ENCODE assay signal across 5 worm cellular contexts in the genomic region with DNA sequence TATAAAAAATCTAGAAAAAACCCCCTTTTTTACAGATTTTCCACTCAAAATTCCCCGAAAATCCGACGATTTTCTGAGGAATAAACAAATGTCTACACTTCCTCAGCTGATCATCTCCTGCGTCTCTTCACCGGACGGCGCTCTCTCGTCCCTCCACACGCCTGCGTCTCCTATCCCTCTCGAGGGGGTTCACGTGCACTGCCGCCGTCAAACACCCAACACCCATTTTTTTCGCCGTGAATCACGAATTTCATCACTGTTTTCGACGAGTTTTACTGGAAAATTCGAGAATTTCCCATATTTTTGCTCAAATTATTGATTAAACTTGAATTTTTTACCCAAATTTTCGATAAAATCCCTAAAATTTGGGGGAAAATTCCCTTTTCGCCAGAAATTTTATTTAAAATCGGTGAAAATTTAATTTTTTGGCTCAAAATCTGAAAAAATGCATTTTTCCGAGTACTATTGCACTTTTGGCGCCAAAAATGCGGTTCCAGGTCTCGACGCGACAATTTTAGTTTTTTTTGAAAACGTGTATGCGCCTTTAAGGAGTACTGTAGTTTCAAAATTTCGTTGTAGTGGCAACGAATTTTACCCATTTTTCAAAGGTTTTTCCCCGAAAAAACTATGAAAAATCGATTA.
A peak's percentile ranks its signal among the peaks of the same experiment; 100 is the strongest.
TF ChIP-seq lines count a peak whose summit lies in the region.

No protein-coding gene starts in this region.

TF ChIP-seq in whole organism, L1 larva, 84 proteins besides CTCF, POLR2A, EP300 and RAD21 (continued from another document):
- TF ChIP-seq ceh-90 (tag; optimal IDR thresholded peaks at IDR 0.05; lab: Kevin White, UChicago) (no peak), nhr-28 (tag; optimal IDR thresholded peaks at IDR 0.05; lab: Kevin White, UChicago) (no peak), nhr-71 (tag; optimal IDR thresholded peaks at IDR 0.05; lab: Kevin White, UChicago) (peak; percentile 79), egl-13 (tag; optimal IDR thresholded peaks at IDR 0.05; lab: Kevin White, UChicago) (no peak), snu-23 (GFP tag; optimal IDR thresholded peaks at IDR 0.05; lab: Kevin White, UChicago) (peak; percentile 74), fkh-8 (tag; optimal IDR thresholded peaks at IDR 0.05; lab: Kevin White, UChicago) (peak; percentile 79), ztf-11 (tag; optimal IDR thresholded peaks at IDR 0.05; lab: Kevin White, UChicago) (no peak), lin-13 (GFP tag; optimal IDR thresholded peaks at IDR 0.05; lab: Kevin White, UChicago) (peak; percentile 4)

TF ChIP-seq in whole organism, L2 larva, 48 proteins besides CTCF, POLR2A, EP300 and RAD21 (continued from another document):
- TF ChIP-seq elt-3 (tag; optimal IDR thresholded peaks at IDR 0.05; lab: Kevin White, UChicago) (no peak), elt-1 (tag; optimal IDR thresholded peaks at IDR 0.05; lab: Kevin White, UChicago) (no peak), lsy-2 (tag; optimal IDR thresholded peaks at IDR 0.05; lab: Kevin White, UChicago) (peak; percentile 26 to 62), R02D3.7 (tag; optimal IDR thresholded peaks at IDR 0.05; lab: Kevin White, UChicago) (no peak), mbf-1 (tag; optimal IDR thresholded peaks at IDR 0.05; lab: Kevin White, UChicago) (no peak), egl-27 (tag; optimal IDR thresholded peaks at IDR 0.05; lab: Kevin White, UChicago) (no peak), dmd-4 (tag; optimal IDR thresholded peaks at IDR 0.05; lab: Kevin White, UChicago) (no peak), nhr-25 (tag; optimal IDR thresholded peaks at IDR 0.05; lab: Kevin White, UChicago) (peak; percentile 35), sem-4 (tag; optimal IDR thresholded peaks at IDR 0.05; lab: Kevin White, UChicago) (no peak), nhr-10 (tag; optimal IDR thresholded peaks at IDR 0.05; lab: Kevin White, UChicago) (no peak)

TF ChIP-seq in whole organism, L3 larva, 47 proteins besides CTCF, POLR2A, EP300 and RAD21 (continued from another document):
- TF ChIP-seq unc-62 (GFP tag; optimal IDR thresholded peaks at IDR 0.05; lab: Kevin White, UChicago), result no peak

TF ChIP-seq in whole organism, L4 larva, 104 proteins besides CTCF, POLR2A, EP300 and RAD21 (continued from another document and continues in another):
- TF ChIP-seq F26F4.8 (GFP tag; conservative IDR thresholded peaks at IDR 0.05; lab: Robert Waterston, UW), result no peak
- no peak for TF ChIP-seq zip-2 (tag; optimal IDR thresholded peaks at IDR 0.05; lab: Kevin White, UChicago)
- peak; percentile 59 for TF ChIP-seq dve-1 (tag; optimal IDR thresholded peaks at IDR 0.05; lab: Kevin White, UChicago; ENCODE audit: insufficient read depth)
- TF ChIP-seq D1046.2 (GFP tag; IDR thresholded peaks at IDR 0.05; lab: Robert Waterston, UW), result no peak
- no peak for TF ChIP-seq nhr-41 (GFP tag; IDR thresholded peaks at IDR 0.05; lab: Robert Waterston, UW)
- peak; percentile 28 for TF ChIP-seq fkh-10 (GFP tag; optimal IDR thresholded peaks at IDR 0.05; lab: Kevin White, UChicago)
- TF ChIP-seq spr-1 (tag; optimal IDR thresholded peaks at IDR 0.05; lab: Kevin White, UChicago), result peak; percentile 8
- peak; percentile 95 for TF ChIP-seq hlh-11 (tag; optimal IDR thresholded peaks at IDR 0.05; lab: Kevin White, UChicago)
- peak; percentile 49 for TF ChIP-seq mep-1 (tag; optimal IDR thresholded peaks at IDR 0.05; lab: Kevin White, UChicago)
- TF ChIP-seq Y105C5A.15 (GFP tag; IDR thresholded peaks at IDR 0.05; lab: Robert Waterston, UW), result no peak
- TF ChIP-seq unc-39 (tag; optimal IDR thresholded peaks at IDR 0.05; lab: Kevin White, UChicago), result no peak
- TF ChIP-seq nhr-6 (tag; optimal IDR thresholded peaks at IDR 0.05; lab: Kevin White, UChicago), result no peak
- peak; percentile 70 for TF ChIP-seq lin-38 (GFP tag; IDR thresholded peaks at IDR 0.05; lab: Robert Waterston, UW)
- peak; percentile 56; the same call in 1 of the 2 replicates for TF ChIP-seq egl-43 (GFP tag; IDR thresholded peaks at IDR 0.05; lab: Robert Waterston, UW)
- 0 out of 2 replicates have a peak, but pooled peaks have one; percentile 11 for TF ChIP-seq T26A8.4 (GFP tag; IDR thresholded peaks at IDR 0.05; lab: Robert Waterston, UW)
- no peak for TF ChIP-seq rbr-2 (tag; optimal IDR thresholded peaks at IDR 0.05; lab: Kevin White, UChicago)
- no peak for TF ChIP-seq zfp-2 (tag; optimal IDR thresholded peaks at IDR 0.05; lab: Kevin White, UChicago)
- no peak for TF ChIP-seq ceh-20 (GFP tag; IDR thresholded peaks at IDR 0.05; lab: Robert Waterston, UW)
- TF ChIP-seq aly-2 (tag; optimal IDR thresholded peaks at IDR 0.05; lab: Kevin White, UChicago), result no peak
- no peak for TF ChIP-seq skn-1 (tag; optimal IDR thresholded peaks at IDR 0.05; lab: Kevin White, UChicago)
- TF ChIP-seq sdz-12 (GFP tag; optimal IDR thresholded peaks at IDR 0.05; lab: Kevin White, UChicago), result no peak
- TF ChIP-seq tag-97 (GFP tag; IDR thresholded peaks at IDR 0.05; lab: Robert Waterston, UW), result 0 out of 2 replicates have a peak, but pooled peaks have one; percentile 15
- no peak for TF ChIP-seq nhr-237 (tag; optimal IDR thresholded peaks at IDR 0.05; lab: Kevin White, UChicago)
- TF ChIP-seq nhr-76 (tag; optimal IDR thresholded peaks at IDR 0.05; lab: Kevin White, UChicago), result no peak
- no peak for TF ChIP-seq F44E2.7 (GFP tag; IDR thresholded peaks at IDR 0.05; lab: Robert Waterston, UW)
- TF ChIP-seq lin-15B (tag; optimal IDR thresholded peaks at IDR 0.05; lab: Kevin White, UChicago), result no peak
- TF ChIP-seq ZK546.5 (tag; optimal IDR thresholded peaks at IDR 0.05; lab: Kevin White, UChicago), result no peak
- peak; percentile 83 for TF ChIP-seq mdt-29 (GFP tag; IDR thresholded peaks at IDR 0.05; lab: Robert Waterston, UW)
- peak; percentile 53 for TF ChIP-seq php-3 (GFP tag; IDR thresholded peaks at IDR 0.05; lab: Robert Waterston, UW)
- peak; percentile 60 for TF ChIP-seq nhr-48 (tag; optimal IDR thresholded peaks at IDR 0.05; lab: Kevin White, UChicago)
- TF ChIP-seq daf-19 (GFP tag; conservative IDR thresholded peaks at IDR 0.05; lab: Robert Waterston, UW), result no peak
- peak; percentile 69 for TF ChIP-seq mes-2 (tag; optimal IDR thresholded peaks at IDR 0.05; lab: Kevin White, UChicago; ENCODE audit: poor library complexity, severe bottlenecking)
- no peak for TF ChIP-seq madf-9 (GFP tag; conservative IDR thresholded peaks at IDR 0.05; lab: Robert Waterston, UW)
- peak; percentile 30 for TF ChIP-seq lin-13 (GFP tag; optimal IDR thresholded peaks at IDR 0.05; lab: Kevin White, UChicago)
- peak; percentile 16 for TF ChIP-seq dpl-1 (GFP tag; optimal IDR thresholded peaks at IDR 0.05; lab: Kevin White, UChicago)
- no peak for TF ChIP-seq vab-7 (GFP tag; IDR thresholded peaks at IDR 0.05; lab: Robert Waterston, UW)
- TF ChIP-seq zfp-3 (GFP tag; conservative IDR thresholded peaks at IDR 0.05; lab: Robert Waterston, UW), result 0 out of 2 replicates have a peak, but pooled peaks have one; percentile 6
- TF ChIP-seq pha-4 (GFP tag; IDR thresholded peaks at IDR 0.05; lab: Robert Waterston, UW), result peak; percentile 64; the same call in 1 of the 2 replicates
- no peak for TF ChIP-seq pha-4 (tag; optimal IDR thresholded peaks at IDR 0.05; lab: Kevin White, UChicago)
- TF ChIP-seq unc-130 (GFP tag; optimal IDR thresholded peaks at IDR 0.05; lab: Kevin White, UChicago), result peak; percentile 64
- no peak for TF ChIP-seq Y75B8A.6 (GFP tag; IDR thresholded peaks at IDR 0.05; lab: Robert Waterston, UW)
- TF ChIP-seq lir-3 (tag; optimal IDR thresholded peaks at IDR 0.05; lab: Kevin White, UChicago), result no peak
- TF ChIP-seq ctbp-1 (GFP tag; IDR thresholded peaks at IDR 0.05; lab: Robert Waterston, UW), result no peak
- peak; percentile 18 for TF ChIP-seq F10B5.3 (tag; optimal IDR thresholded peaks at IDR 0.05; lab: Kevin White, UChicago)
- TF ChIP-seq lin-39 (tag; optimal IDR thresholded peaks at IDR 0.05; lab: Kevin White, UChicago), result no peak
- TF ChIP-seq F49E8.2 (tag; optimal IDR thresholded peaks at IDR 0.05; lab: Kevin White, UChicago; ENCODE audit: borderline replicate concordance), result peak; percentile 18
- no peak for TF ChIP-seq lim-7 (GFP tag; IDR thresholded peaks at IDR 0.05; lab: Robert Waterston, UW)
- TF ChIP-seq gei-8 (GFP tag; optimal IDR thresholded peaks at IDR 0.05; lab: Kevin White, UChicago), result no peak
- TF ChIP-seq zip-11 (GFP tag; IDR thresholded peaks at IDR 0.05; lab: Robert Waterston, UW), result no peak
- TF ChIP-seq aha-1 (tag; lab: Kevin White, UChicago), result peak; percentile 26
- no peak for TF ChIP-seq ceh-28 (tag; optimal IDR thresholded peaks at IDR 0.05; lab: Kevin White, UChicago)
- no peak for TF ChIP-seq Y48G9A.11 (GFP tag; IDR thresholded peaks at IDR 0.05; lab: Robert Waterston, UW)
- no peak for TF ChIP-seq set-16 (GFP tag; IDR thresholded peaks at IDR 0.05; lab: Robert Waterston, UW)
- TF ChIP-seq ztf-11 (tag; optimal IDR thresholded peaks at IDR 0.05; lab: Kevin White, UChicago), result no peak

TF ChIP-seq in whole organism, young adult, 124 proteins besides CTCF, POLR2A, EP300 and RAD21 (continued from another document and continues in another):
- TF ChIP-seq K12H6.12 (tag; optimal IDR thresholded peaks at IDR 0.05; lab: Kevin White, UChicago), result no peak
- peak; percentile 71 for TF ChIP-seq dox-1 (GFP tag; IDR thresholded peaks at IDR 0.05; lab: Robert Waterston, UW)
- no peak for TF ChIP-seq repo-1 (tag; optimal IDR thresholded peaks at IDR 0.05; lab: Kevin White, UChicago)
- TF ChIP-seq snpc-1.1 (tag; optimal IDR thresholded peaks at IDR 0.05; lab: Kevin White, UChicago; ENCODE audit: insufficient read depth), result no peak
- TF ChIP-seq mcd-1 (GFP tag; IDR thresholded peaks at IDR 0.05; lab: Robert Waterston, UW), result peak; percentile 63
- TF ChIP-seq Y56A3A.18 (GFP tag; IDR thresholded peaks at IDR 0.05; lab: Robert Waterston, UW), result no peak
- peak; percentile 49 for TF ChIP-seq dpl-1 (GFP tag; optimal IDR thresholded peaks at IDR 0.05; lab: Kevin White, UChicago)
- TF ChIP-seq bed-1 (GFP tag; IDR thresholded peaks at IDR 0.05; lab: Robert Waterston, UW), result 0 out of 2 replicates have a peak, but pooled peaks have one; percentile 43
- no peak for TF ChIP-seq ets-4 (GFP tag; optimal IDR thresholded peaks at IDR 0.05; lab: Kevin White, UChicago)
- TF ChIP-seq tbp1 (GFP tag; optimal IDR thresholded peaks at IDR 0.05; lab: Kevin White, UChicago), result peak; percentile 45
- TF ChIP-seq Y53G8AR.9 (GFP tag; conservative IDR thresholded peaks at IDR 0.05; lab: Robert Waterston, UW), result peak; percentile 49; the same call in 1 of the 2 replicates
- TF ChIP-seq xnd-1 (tag; optimal IDR thresholded peaks at IDR 0.05; lab: Kevin White, UChicago), result peak; percentile 96
- TF ChIP-seq nhr-90 (tag; optimal IDR thresholded peaks at IDR 0.05; lab: Kevin White, UChicago), result peak; percentile 62
- peak; percentile 92 for TF ChIP-seq lsl-1 (GFP tag; optimal IDR thresholded peaks at IDR 0.05; lab: Kevin White, UChicago)
- TF ChIP-seq lag-1 (GFP tag; IDR thresholded peaks at IDR 0.05; lab: Robert Waterston, UW), result no peak
- TF ChIP-seq somi-1 (GFP tag; optimal IDR thresholded peaks at IDR 0.05; lab: Kevin White, UChicago), result no peak
- peak; percentile 53 for TF ChIP-seq ztf-26 (tag; optimal IDR thresholded peaks at IDR 0.05; lab: Kevin White, UChicago)
- 0 out of 2 replicates have a peak, but pooled peaks have one; percentile 67 for TF ChIP-seq lin-26 (GFP tag; IDR thresholded peaks at IDR 0.05; lab: Robert Waterston, UW)
- no peak for TF ChIP-seq ccch-3 (GFP tag; optimal IDR thresholded peaks at IDR 0.05; lab: Kevin White, UChicago)
- no peak for TF ChIP-seq akir-1 (GFP tag; optimal IDR thresholded peaks at IDR 0.05; lab: Kevin White, UChicago)
- TF ChIP-seq egl-44 (GFP tag; IDR thresholded peaks at IDR 0.05; lab: Robert Waterston, UW), result no peak
- TF ChIP-seq nhr-179 (tag; optimal IDR thresholded peaks at IDR 0.05; lab: Kevin White, UChicago), result no peak
- TF ChIP-seq chd-7 (tag; optimal IDR thresholded peaks at IDR 0.05; lab: Kevin White, UChicago), result peak; percentile 62
- TF ChIP-seq aptf-3 (GFP tag; IDR thresholded peaks at IDR 0.05; lab: Robert Waterston, UW), result no peak; the same call in 1 of the 2 replicates
- peak; percentile 37 for TF ChIP-seq F52B5.7 (tag; optimal IDR thresholded peaks at IDR 0.05; lab: Kevin White, UChicago)
- no peak for TF ChIP-seq ztf-22 (GFP tag; optimal IDR thresholded peaks at IDR 0.05; lab: Kevin White, UChicago)
- no peak for TF ChIP-seq T26A5.8 (tag; optimal IDR thresholded peaks at IDR 0.05; lab: Kevin White, UChicago)
- no peak for TF ChIP-seq ztf-28 (GFP tag; IDR thresholded peaks at IDR 0.05; lab: Robert Waterston, UW)
- peak; percentile 88 for TF ChIP-seq madf-6 (GFP tag; IDR thresholded peaks at IDR 0.05; lab: Robert Waterston, UW)
- 0 out of 2 replicates have a peak, but pooled peaks have one; percentile 29 for TF ChIP-seq Y79H2A.3 (GFP tag; conservative IDR thresholded peaks at IDR 0.05; lab: Robert Waterston, UW)
- no peak for TF ChIP-seq mel-28 (tag; optimal IDR thresholded peaks at IDR 0.05; lab: Kevin White, UChicago; ENCODE audit: borderline replicate concordance)
- TF ChIP-seq D2030.7 (GFP tag; IDR thresholded peaks at IDR 0.05; lab: Robert Waterston, UW), result peak; percentile 61
- TF ChIP-seq hmg-1.2 (GFP tag; IDR thresholded peaks at IDR 0.05; lab: Robert Waterston, UW), result peak; percentile 99
- peak; percentile 48 for TF ChIP-seq mxl-1 (tag; optimal IDR thresholded peaks at IDR 0.05; lab: Kevin White, UChicago)
- TF ChIP-seq lir-1 (GFP tag; conservative IDR thresholded peaks at IDR 0.05; lab: Robert Waterston, UW), result peak; percentile 7; the same call in 1 of the 2 replicates
- no peak for TF ChIP-seq F57A8.1 (GFP tag; optimal IDR thresholded peaks at IDR 0.05; lab: Kevin White, UChicago)
- TF ChIP-seq zfh-2 (GFP tag; conservative IDR thresholded peaks at IDR 0.05; lab: Robert Waterston, UW), result peak; percentile 62; the same call in 1 of the 2 replicates
- peak; percentile 34 for TF ChIP-seq him-1 (tag; optimal IDR thresholded peaks at IDR 0.05; lab: Kevin White, UChicago)
- TF ChIP-seq F22D6.2 (tag; optimal IDR thresholded peaks at IDR 0.05; lab: Kevin White, UChicago), result no peak
- no peak for TF ChIP-seq let-607 (tag; optimal IDR thresholded peaks at IDR 0.05; lab: Kevin White, UChicago)
- TF ChIP-seq F23B12.7 (tag; optimal IDR thresholded peaks at IDR 0.05; lab: Kevin White, UChicago; ENCODE audit: insufficient read depth), result no peak
- peak; percentile 59 for TF ChIP-seq unc-130 (GFP tag; optimal IDR thresholded peaks at IDR 0.05; lab: Kevin White, UChicago)
- peak; percentile 84 for TF ChIP-seq ceh-91 (GFP tag; IDR thresholded peaks at IDR 0.05; lab: Robert Waterston, UW)
- TF ChIP-seq C17E4.6 (GFP tag; IDR thresholded peaks at IDR 0.05; lab: Robert Waterston, UW), result no peak
- no peak for TF ChIP-seq ztf-6 (GFP tag; IDR thresholded peaks at IDR 0.05; lab: Robert Waterston, UW)
- TF ChIP-seq sea-2 (GFP tag; IDR thresholded peaks at IDR 0.05; lab: Robert Waterston, UW), result no peak
- TF ChIP-seq pbrm-1 (GFP tag; IDR thresholded peaks at IDR 0.05; lab: Robert Waterston, UW), result peak; percentile 74
- peak; percentile 96 for TF ChIP-seq B0336.3 (GFP tag; IDR thresholded peaks at IDR 0.05; lab: Robert Waterston, UW)
- TF ChIP-seq egrh-3 (GFP tag; IDR thresholded peaks at IDR 0.05; lab: Robert Waterston, UW), result no peak
- peak; percentile 58 for TF ChIP-seq tlf-1 (GFP tag; optimal IDR thresholded peaks at IDR 0.05; lab: Kevin White, UChicago)
- TF ChIP-seq aptf-2 (GFP tag; conservative IDR thresholded peaks at IDR 0.05; lab: Robert Waterston, UW), result no peak
- no peak for TF ChIP-seq ztf-25 (GFP tag; IDR thresholded peaks at IDR 0.05; lab: Robert Waterston, UW)
- TF ChIP-seq F57C9.4 (tag; optimal IDR thresholded peaks at IDR 0.05; lab: Kevin White, UChicago), result no peak
- TF ChIP-seq cebp-2 (GFP tag; IDR thresholded peaks at IDR 0.05; lab: Robert Waterston, UW), result no peak
- TF ChIP-seq snpc-1.3 (tag; optimal IDR thresholded peaks at IDR 0.05; lab: Kevin White, UChicago; ENCODE audit: insufficient read depth), result no peak
- no peak for TF ChIP-seq Y53F4B.3 (GFP tag; IDR thresholded peaks at IDR 0.05; lab: Robert Waterston, UW)
- peak; percentile 84 for TF ChIP-seq cebp-1 (GFP tag; IDR thresholded peaks at IDR 0.05; lab: Robert Waterston, UW)
- peak; percentile 93 for TF ChIP-seq cebp-1 (tag; optimal IDR thresholded peaks at IDR 0.05; lab: Kevin White, UChicago)
- TF ChIP-seq madf-10 (tag; optimal IDR thresholded peaks at IDR 0.05; lab: Kevin White, UChicago), result no peak
- TF ChIP-seq mes-4 (tag; optimal IDR thresholded peaks at IDR 0.05; lab: Kevin White, UChicago), result peak; percentile 21
- no peak for TF ChIP-seq sdz-38 (tag; optimal IDR thresholded peaks at IDR 0.05; lab: Kevin White, UChicago)
